Worm (Caenorhabditis elegans) whole organism, mixed stage, embryonic: Measurements from ENCODE around the gene dnj-11.
"Not testable (repeated sequence)": the region's sequence is repeated elsewhere in the genome, so short reads cannot be mapped to it uniquely, and the experiment has no call there.

Source experiments
- lsy-2 ChIP-seq: fragments of 150-350 bp; optimal IDR thresholded peaks from 2 replicates; lab custom pipeline; 2014; ENCODE audit warnings: missing biosample characterization, missing genetic modification characterization
- nhr-2 ChIP-seq: fragments of 150-350 bp; optimal IDR thresholded peaks from 2 replicates; lab custom pipeline; 2014; ENCODE audit warnings: missing biosample characterization, missing genetic modification characterization
- sem-2 ChIP-seq: fragments of 200-800 bp; sonication (Bioruptor generic); optimal IDR thresholded peaks from 2 replicates; lab custom pipeline; 2018; ENCODE audit warnings: mild to moderate bottlenecking, missing genetic modification characterization, missing compliant biosample characterization
- ztf-11 ChIP-seq: fragments of 150-350 bp; optimal IDR thresholded peaks from 2 replicates; lab custom pipeline; 2014; ENCODE audit warnings: missing biosample characterization, missing genetic modification characterization

- TF ChIP-seq sem-2 (GFP tag; lab: Kevin White, UChicago); ztf-11; nhr-2 (tag; lab: Kevin White, UChicago); lsy-2 (tag; lab: Kevin White, UChicago): not testable (repeated sequence)
These were observed 5.5 kb downstream of the dnj-11 start, which contains the start of the genes nspb-1 and nspb-2 for ce11 chrIV:6591010-6591746.
